Worm (Caenorhabditis elegans) whole organism, midembryonic: ENCODE results near the gene R11H6.2.

Experiments used
- T22C8.4 ChIP-seq: fragments of 200-800 bp; sonication (Bioruptor generic); IDR thresholded peaks from 2 replicates; pipeline ENCODE4 v1.3.6; 2022; ENCODE audit warnings: missing genetic modification characterization, missing compliant biosample characterization
- flt-1 ChIP-seq: fragments of 200-800 bp; sonication (Bioruptor generic); IDR thresholded peaks from 2 replicates; pipeline ENCODE4 v1.3.6; 2022; ENCODE audit warnings: missing genetic modification characterization, missing compliant biosample characterization
- med-1 ChIP-seq: sonication (generic microtip); optimal IDR thresholded peaks from 2 replicates; lab custom pipeline; 2017; ENCODE audit warnings: missing genetic modification characterization, mild to moderate bottlenecking, missing compliant biosample characterization, antibody characterized with exemption, missing genetic modification reagents; ENCODE audit not compliant: insufficient read depth
- ztf-23 ChIP-seq: fragments of 200-800 bp; sonication (Bioruptor generic); IDR thresholded peaks from 2 replicates; pipeline ENCODE4 v1.3.6; 2022; ENCODE audit warnings: missing genetic modification reagents, missing genetic modification characterization, missing compliant biosample characterization

DNA sequence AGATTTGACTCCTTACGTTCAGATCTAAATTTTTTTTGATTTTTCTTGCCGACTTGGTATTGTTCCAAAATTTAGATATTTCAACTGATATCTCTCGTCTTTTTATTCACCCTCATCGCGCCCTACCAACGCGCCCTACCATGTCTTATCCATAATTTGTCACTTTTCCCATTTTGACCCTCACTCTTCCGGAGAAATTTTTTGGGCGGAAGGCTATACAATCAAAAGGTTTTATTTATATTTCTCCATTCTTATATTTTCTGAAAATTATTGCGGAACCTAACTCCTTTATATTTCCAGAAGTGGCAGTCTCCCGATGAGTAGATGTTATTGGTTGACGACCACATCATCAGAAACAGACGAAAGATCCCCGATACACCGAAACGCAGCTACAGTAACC lies 23.0 kb downstream of the R11H6.2 start, which contains the start of gene hot-1:
- TF ChIP-seq ztf-23 (GFP tag; lab: Robert Waterston, UW) (no peak), med-1 (GFP tag; lab: Kevin White, UChicago) (no peak), flt-1 (GFP tag; lab: Robert Waterston, UW) (no peak), T22C8.4 (GFP tag; lab: Robert Waterston, UW) (no peak)
